Worm (Caenorhabditis elegans) whole organism, L1 larva: ENCODE data around the gene tbc-20.

Experiments
- C04F5.9 ChIP-seq: sonication (generic microtip); optimal IDR thresholded peaks from 2 replicates; lab custom pipeline; 2016; ENCODE audit warnings: missing genetic modification characterization, missing compliant biosample characterization
- C34B4.2 ChIP-seq: sonication (generic microtip); optimal IDR thresholded peaks from 2 replicates; lab custom pipeline; 2017; ENCODE audit warnings: mild to moderate bottlenecking, missing genetic modification characterization, missing compliant biosample characterization
- Y116A8C.19 ChIP-seq: sonication (generic microtip); optimal IDR thresholded peaks from 2 replicates; lab custom pipeline; 2016; ENCODE audit warnings: missing compliant biosample characterization, missing genetic modification characterization, borderline replicate concordance
- aha-1 ChIP-seq: fragments of 150-350 bp; optimal IDR thresholded peaks from 2 replicates; lab custom pipeline; 2014; ENCODE audit warnings: missing biosample characterization, missing genetic modification characterization
- alr-1 ChIP-seq: fragments of 200-800 bp; sonication (Bioruptor generic); optimal IDR thresholded peaks from 2 replicates; lab custom pipeline; 2018; ENCODE audit warnings: borderline replicate concordance, mild to moderate bottlenecking, missing genetic modification characterization, missing compliant biosample characterization
- aly-2 ChIP-seq: fragments of 150-350 bp; optimal IDR thresholded peaks from 2 replicates; lab custom pipeline; 2014; ENCODE audit warnings: missing biosample characterization, missing genetic modification characterization
- ama-1 ChIP-seq: fragments of 150-350 bp; optimal IDR thresholded peaks from 2 replicates; lab custom pipeline; 2014
- blmp-1 ChIP-seq: fragments of 150-350 bp; optimal IDR thresholded peaks from 2 replicates; lab custom pipeline; 2014; ENCODE audit warnings: missing biosample characterization, missing genetic modification characterization
- ceh-8 ChIP-seq: fragments of 200-800 bp; sonication (Bioruptor generic); optimal IDR thresholded peaks from 2 replicates; lab custom pipeline; 2018; ENCODE audit warnings: mild to moderate bottlenecking, missing genetic modification characterization, moderate library complexity, missing compliant biosample characterization
- ceh-82 ChIP-seq, 3 experiments: fragments of 150-350 bp in 1 of 3; sonication (generic microtip) in 2 of 3; optimal IDR thresholded peaks; 2 replicates each; lab custom pipeline; 2014 to 2017; ENCODE audit warnings: missing biosample characterization in 3 of 3, missing genetic modification characterization in 3 of 3
- ceh-90 ChIP-seq: sonication (generic microtip); optimal IDR thresholded peaks from 2 replicates; lab custom pipeline; 2016; ENCODE audit warnings: missing genetic modification characterization, missing compliant biosample characterization
- dpl-1 ChIP-seq, 3 experiments: fragments of 150-350 bp in 2 of 3; sonication (generic microtip) in 1 of 3; optimal IDR thresholded peaks; 2 replicates each; lab custom pipeline; 2014 to 2017; ENCODE audit warnings: missing biosample characterization in 3 of 3, missing genetic modification characterization in 3 of 3, missing genetic modification reagents in 3 of 3
- efl-1 ChIP-seq, 4 experiments: fragments of 150-350 bp; optimal IDR thresholded peaks in 3 of 4; peaks in 1 of 4; 1 replicate in 1 of 4; 2 replicates in 3 of 4; lab custom pipeline; 2014; ENCODE audit warnings: missing biosample characterization in 2 of 4, missing genetic modification characterization in 2 of 4, missing genetic modification reagents in 2 of 4
- efl-3 ChIP-seq: fragments of 200-800 bp; sonication (Bioruptor generic); optimal IDR thresholded peaks from 2 replicates; lab custom pipeline; 2018; ENCODE audit warnings: mild to moderate bottlenecking, missing genetic modification characterization, missing compliant biosample characterization
- egl-13 ChIP-seq: sonication (generic microtip); optimal IDR thresholded peaks from 2 replicates; lab custom pipeline; 2016; ENCODE audit warnings: missing genotype, missing genetic modification reagents, missing genetic modification characterization, missing compliant biosample characterization
- egl-27 ChIP-seq, 2 experiments: fragments of 150-350 bp in 1 of 2; sonication (generic microtip); optimal IDR thresholded peaks; 3 replicates each; lab custom pipeline; 2017 to 2018; ENCODE audit warnings: missing biosample characterization in 2 of 2, missing genetic modification characterization in 2 of 2, missing genetic modification reagents in 2 of 2
- elt-2 ChIP-seq: sonication (generic microtip); optimal IDR thresholded peaks from 2 replicates; lab custom pipeline; 2016; ENCODE audit warnings: missing genetic modification characterization, mild to moderate bottlenecking, inconsistent platforms, missing compliant biosample characterization, missing genetic modification reagents
- elt-3 ChIP-seq, 6 experiments: fragments of 150-350 bp in 1 of 6; sonication (generic microtip); optimal IDR thresholded peaks; 2 replicates each; lab custom pipeline; 2017 to 2018; ENCODE audit warnings: missing biosample characterization in 6 of 6, missing genetic modification characterization in 6 of 6, inconsistent platforms in 1 of 6
- ets-5 ChIP-seq: fragments of 200-800 bp; sonication (Bioruptor generic); IDR thresholded peaks from 2 replicates; pipeline ENCODE4 v1.3.6; 2022; ENCODE audit warnings: missing genetic modification characterization, missing compliant biosample characterization
- fkh-4 ChIP-seq: sonication (generic microtip); optimal IDR thresholded peaks from 2 replicates; lab custom pipeline; 2016; ENCODE audit warnings: missing compliant biosample characterization, missing genetic modification characterization, borderline replicate concordance
- isw-1 ChIP-seq: fragments of 200-800 bp; sonication (Bioruptor generic); IDR thresholded peaks from 2 replicates; pipeline ENCODE4 v1.3.6; 2022; ENCODE audit warnings: missing genetic modification characterization, missing compliant biosample characterization
- lin-13 ChIP-seq: fragments of 150-350 bp; optimal IDR thresholded peaks from 2 replicates; lab custom pipeline; 2014; ENCODE audit warnings: missing biosample characterization, missing genetic modification reagents, missing genetic modification characterization
- lin-14 ChIP-seq: fragments of 200-800 bp; sonication (Bioruptor generic); optimal IDR thresholded peaks from 2 replicates; lab custom pipeline; 2018; ENCODE audit warnings: mild to moderate bottlenecking, missing genetic modification characterization, moderate library complexity, missing compliant biosample characterization
- lin-35 ChIP-seq, 2 experiments: fragments of 150-350 bp; optimal IDR thresholded peaks; 2 replicates each; lab custom pipeline; 2014; ENCODE audit warnings: missing biosample characterization in 2 of 2, missing genetic modification characterization in 2 of 2, missing genetic modification reagents in 2 of 2
- lin-39 ChIP-seq: fragments of 150-350 bp; optimal IDR thresholded peaks from 2 replicates; lab custom pipeline; 2014; ENCODE audit warnings: missing biosample characterization, missing genetic modification reagents, missing genetic modification characterization
- lsy-2 ChIP-seq, 2 experiments: fragments of 150-350 bp; optimal IDR thresholded peaks; 2 replicates each; lab custom pipeline; 2014; ENCODE audit warnings: missing biosample characterization in 2 of 2, missing genetic modification characterization in 2 of 2
- mab-9 ChIP-seq: fragments of 200-800 bp; sonication (Bioruptor generic); IDR thresholded peaks from 2 replicates; pipeline ENCODE4 v1.3.6; 2022; ENCODE audit warnings: missing genetic modification reagents, missing genetic modification characterization, missing compliant biosample characterization
- mdl-1 ChIP-seq, 2 experiments: fragments of 150-350 bp; optimal IDR thresholded peaks; 2 replicates each; lab custom pipeline; 2014 to 2017; ENCODE audit warnings: missing biosample characterization in 2 of 2, missing genetic modification characterization in 2 of 2, inconsistent platforms in 1 of 2
- mef-2 ChIP-seq: fragments of 150-350 bp; optimal IDR thresholded peaks from 2 replicates; lab custom pipeline; 2014; ENCODE audit warnings: missing biosample characterization, missing genetic modification characterization
- mep-1 ChIP-seq: fragments of 150-350 bp; optimal IDR thresholded peaks from 2 replicates; lab custom pipeline; 2014; ENCODE audit warnings: missing biosample characterization, missing genetic modification characterization
- nhr-11 ChIP-seq: fragments of 150-350 bp; optimal IDR thresholded peaks from 2 replicates; lab custom pipeline; 2014; ENCODE audit warnings: missing biosample characterization, missing genetic modification characterization
- nhr-12 ChIP-seq: sonication (generic microtip); optimal IDR thresholded peaks from 2 replicates; lab custom pipeline; 2017; ENCODE audit warnings: missing biosample characterization, missing genetic modification characterization
- nhr-20 ChIP-seq: sonication (generic microtip); optimal IDR thresholded peaks from 2 replicates; lab custom pipeline; 2016; ENCODE audit warnings: mild to moderate bottlenecking, missing genetic modification characterization, missing compliant biosample characterization
- nhr-237 ChIP-seq: fragments of 150-350 bp; optimal IDR thresholded peaks from 2 replicates; lab custom pipeline; 2014; ENCODE audit warnings: missing biosample characterization, missing genetic modification characterization
- nhr-47 ChIP-seq: sonication (generic microtip); optimal IDR thresholded peaks from 2 replicates; lab custom pipeline; 2016; ENCODE audit warnings: mild to moderate bottlenecking, missing genetic modification characterization, moderate library complexity, missing compliant biosample characterization
- nhr-76 ChIP-seq: sonication (generic microtip); optimal IDR thresholded peaks from 2 replicates; lab custom pipeline; 2017; ENCODE audit warnings: missing biosample characterization, missing genetic modification characterization
- pag-3 ChIP-seq: sonication (generic microtip); optimal IDR thresholded peaks from 2 replicates; lab custom pipeline; 2017; ENCODE audit warnings: missing genetic modification characterization, mild to moderate bottlenecking, missing compliant biosample characterization, antibody characterized with exemption, borderline replicate concordance; ENCODE audit not compliant: insufficient read depth
- pqm-1 ChIP-seq: sonication (generic microtip); optimal IDR thresholded peaks from 3 replicates; lab custom pipeline; 2017; ENCODE audit warnings: missing biosample characterization, missing genetic modification characterization
- skn-1 ChIP-seq: fragments of 150-350 bp; optimal IDR thresholded peaks from 2 replicates; lab custom pipeline; 2014; ENCODE audit warnings: missing biosample characterization, missing genetic modification characterization
- sptf-1 ChIP-seq: fragments of 150-350 bp; optimal IDR thresholded peaks from 2 replicates; lab custom pipeline; 2014; ENCODE audit warnings: missing biosample characterization, missing genetic modification characterization
- sup-37 ChIP-seq: fragments of 200-800 bp; sonication (Bioruptor generic); optimal IDR thresholded peaks from 2 replicates; lab custom pipeline; 2018; ENCODE audit warnings: mild to moderate bottlenecking, missing genetic modification characterization, missing compliant biosample characterization
- tbx-2 ChIP-seq: sonication (generic microtip); optimal IDR thresholded peaks from 2 replicates; lab custom pipeline; 2016; ENCODE audit warnings: missing genetic modification characterization, missing compliant biosample characterization
- tlp-1 ChIP-seq: fragments of 150-350 bp; optimal IDR thresholded peaks from 2 replicates; lab custom pipeline; 2014; ENCODE audit warnings: missing biosample characterization, missing genetic modification characterization
- unc-62 ChIP-seq: fragments of 150-350 bp; optimal IDR thresholded peaks from 2 replicates; lab custom pipeline; 2014; ENCODE audit warnings: missing biosample characterization, missing genetic modification reagents, missing genetic modification characterization
- unc-98 ChIP-seq: fragments of 200-800 bp; sonication (Bioruptor generic); IDR thresholded peaks from 2 replicates; pipeline ENCODE4 v1.3.6; 2022; ENCODE audit warnings: missing genetic modification characterization, missing compliant biosample characterization
- xbp-1 ChIP-seq: sonication (generic microtip); optimal IDR thresholded peaks from 2 replicates; lab custom pipeline; 2016; ENCODE audit warnings: missing genetic modification characterization, missing compliant biosample characterization
- ztf-4 ChIP-seq: fragments of 150-350 bp; optimal IDR thresholded peaks from 2 replicates; lab custom pipeline; 2014; ENCODE audit warnings: missing biosample characterization, missing genetic modification characterization

Gene tbc-20

DNA sequence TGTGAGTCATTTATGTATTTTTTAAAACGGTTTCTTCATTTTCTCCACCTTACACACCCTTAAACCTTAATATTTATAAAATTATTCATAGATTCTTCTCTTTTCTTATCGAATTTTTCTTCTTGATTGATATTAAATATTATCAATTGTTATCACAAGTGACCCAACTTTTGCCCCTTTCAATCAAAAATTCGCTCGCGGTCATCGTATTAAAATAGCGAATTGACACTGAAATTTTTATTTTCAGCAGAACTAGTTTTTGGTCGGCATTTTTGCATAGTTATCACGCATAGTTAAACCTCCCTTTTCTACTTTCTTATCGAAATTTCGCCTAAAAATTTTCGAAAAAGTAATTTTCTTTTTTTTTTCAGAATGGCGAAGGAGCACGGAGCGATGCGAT is 14.4 kb downstream of the tbc-20 start:
- peak; percentile 19 for TF ChIP-seq nhr-20
- no peak for TF ChIP-seq efl-3
- peak; percentile 84 for TF ChIP-seq elt-2 (tag; lab: Kevin White, UChicago)
- TF ChIP-seq efl-1 (optimal IDR thresholded peaks at IDR 0.05; lab: Kevin White, UChicago): no peak
- peak in 1 of 2 experiments; percentile 93 for TF ChIP-seq efl-1 (GFP tag; optimal IDR thresholded peaks at IDR 0.05 in 1 of 2; lab: Kevin White, UChicago)
- TF ChIP-seq pqm-1 (tag; lab: Kevin White, UChicago): peak; percentile 26
- TF ChIP-seq lin-13: no peak
- peak in 1 of 2 experiments; percentile 3 for TF ChIP-seq lin-35 (GFP tag; optimal IDR thresholded peaks at IDR 0.05; lab: Kevin White, UChicago)

DNA sequence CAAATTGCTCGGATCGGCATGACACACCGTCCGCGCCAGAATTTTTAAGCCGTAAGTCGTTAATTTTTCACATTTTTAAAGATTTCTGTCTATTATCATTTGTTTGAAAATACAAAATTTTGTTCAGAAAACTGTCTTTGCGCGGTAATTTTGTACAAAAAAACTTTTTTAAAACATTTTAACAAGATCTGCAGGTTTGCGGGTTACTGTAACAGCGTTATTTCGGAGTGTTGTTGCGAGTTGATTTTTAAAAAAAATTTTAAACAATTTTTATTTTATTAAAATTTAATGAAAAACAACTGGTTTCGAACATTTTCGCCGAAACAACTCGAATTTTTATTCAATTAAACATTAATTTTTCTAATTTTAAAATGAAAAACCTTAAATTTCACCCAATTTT is 14.8 kb downstream of the tbc-20 start:
- TF ChIP-seq nhr-12 (tag; lab: Kevin White, UChicago) (no peak), lsy-2 (tag; optimal IDR thresholded peaks at IDR 0.05; lab: Kevin White, UChicago) (peak in 1 of 2 experiments; percentile 23)

ce11 chrII:14814894-14815568 is 16.8 kb downstream of the tbc-20 start, which contains the start of gene W01D2.1:
W01D2.1 (plus strand) TSS chrII:14815518.
- peak; percentile 32 for TF ChIP-seq lin-39 (tag; lab: Kevin White, UChicago)
- peak in 1 of 2 experiments; percentile 57 for TF ChIP-seq mdl-1 (tag; optimal IDR thresholded peaks at IDR 0.05; lab: Kevin White, UChicago)
- no peak for TF ChIP-seq elt-2 (tag; lab: Kevin White, UChicago)
- TF ChIP-seq tlp-1 (tag; lab: Kevin White, UChicago): no peak
- TF ChIP-seq mep-1 (tag; lab: Kevin White, UChicago): peak; percentile 81
- TF ChIP-seq mef-2 (tag; lab: Kevin White, UChicago): no peak
- TF ChIP-seq ama-1 (lab: Kevin White, UChicago): peak; percentile 24
- TF ChIP-seq alr-1 (tag; lab: Kevin White, UChicago): no peak
- no peak for TF ChIP-seq ets-5 (GFP tag; lab: Robert Waterston, UW)
- peak; percentile 73 for TF ChIP-seq nhr-47 (tag; lab: Kevin White, UChicago)
- peak; percentile 92 to 94 (median 92) for TF ChIP-seq dpl-1 (GFP tag; optimal IDR thresholded peaks at IDR 0.05; lab: Kevin White, UChicago)
- TF ChIP-seq blmp-1 (tag; lab: Kevin White, UChicago): peak; percentile 80
- TF ChIP-seq unc-62 (GFP tag; lab: Kevin White, UChicago): no peak
- TF ChIP-seq aly-2 (tag; lab: Kevin White, UChicago): no peak
- no peak for TF ChIP-seq C34B4.2 (tag; lab: Kevin White, UChicago)
- no peak for TF ChIP-seq nhr-12 (tag; lab: Kevin White, UChicago)
- no peak for TF ChIP-seq C04F5.9
- TF ChIP-seq ceh-90 (tag; lab: Kevin White, UChicago): no peak
- no peak for TF ChIP-seq nhr-11 (tag; lab: Kevin White, UChicago)
- TF ChIP-seq lsy-2 (tag; optimal IDR thresholded peaks at IDR 0.05; lab: Kevin White, UChicago): peak; percentile 73 to 92
- no peak for TF ChIP-seq aha-1 (tag; lab: Kevin White, UChicago)
- no peak for TF ChIP-seq unc-98 (GFP tag; lab: Robert Waterston, UW)
- TF ChIP-seq elt-3 (tag; optimal IDR thresholded peaks at IDR 0.05; lab: Kevin White, UChicago): peak in 2 of 6 experiments; percentile 18 to 64
- no peak for TF ChIP-seq ceh-8
- TF ChIP-seq Y116A8C.19 (tag; lab: Kevin White, UChicago): no peak
- peak; percentile 64 for TF ChIP-seq isw-1 (GFP tag; lab: Robert Waterston, UW)
- TF ChIP-seq skn-1 (tag; lab: Kevin White, UChicago): peak; percentile 84
- peak; percentile 58 for TF ChIP-seq tbx-2 (tag; lab: Kevin White, UChicago)
- TF ChIP-seq ceh-82 (tag; optimal IDR thresholded peaks at IDR 0.05; lab: Kevin White, UChicago): peak in 2 of 3 experiments; percentile 48 to 83
- TF ChIP-seq sup-37 (GFP tag; lab: Kevin White, UChicago): no peak
- TF ChIP-seq mab-9 (GFP tag; lab: Robert Waterston, UW): no peak
- no peak for TF ChIP-seq nhr-237 (tag; lab: Kevin White, UChicago)
- TF ChIP-seq nhr-20: peak; percentile 77
- no peak for TF ChIP-seq ztf-4
- TF ChIP-seq egl-13 (tag; lab: Kevin White, UChicago): no peak
- TF ChIP-seq fkh-4 (tag; lab: Kevin White, UChicago): no peak
- TF ChIP-seq lin-14 (GFP tag; lab: Kevin White, UChicago): peak; percentile 63
- TF ChIP-seq nhr-76 (tag; lab: Kevin White, UChicago): no peak
- peak; percentile 66 for TF ChIP-seq xbp-1 (tag; lab: Kevin White, UChicago)
- no peak for TF ChIP-seq egl-27 (tag; optimal IDR thresholded peaks at IDR 0.05; lab: Kevin White, UChicago)
- TF ChIP-seq sptf-1: no peak
- TF ChIP-seq pag-3 (tag; lab: Kevin White, UChicago): no peak
